Fruit fly (Drosophila melanogaster) whole organism, embryonic: ENCODE measurements around the gene dgrn.

Source experiments
- BEAF-32 ChIP-seq: fragments of 200-800 bp; sonication (Bioruptor generic); optimal IDR thresholded peaks from 3 replicates; lab custom pipeline; 2017; ENCODE audit warnings: missing biosample characterization, missing genetic modification characterization, mild to moderate bottlenecking, moderate library complexity, missing genetic modification reagents
- CG10565 ChIP-seq: fragments of 200-800 bp; sonication (Bioruptor generic); optimal IDR thresholded peaks from 3 replicates; lab custom pipeline; 2016; ENCODE audit warnings: missing biosample characterization, mild to moderate bottlenecking, missing genetic modification characterization
- CG11085 ChIP-seq: fragments of 200-800 bp; sonication (Bioruptor generic); IDR thresholded peaks from 2 replicates; pipeline ENCODE4 v1.3.6; 2022; ENCODE audit warnings: missing biosample characterization, missing genetic modification characterization
- CG12071 ChIP-seq: fragments of 200-800 bp; sonication (Bioruptor generic); optimal IDR thresholded peaks from 3 replicates; lab custom pipeline; 2018; ENCODE audit warnings: missing biosample characterization, mild to moderate bottlenecking, missing genetic modification characterization
- CG12155 ChIP-seq: fragments of 200-800 bp; sonication (Bioruptor generic); optimal IDR thresholded peaks from 3 replicates; lab custom pipeline; 2016; ENCODE audit warnings: missing biosample characterization, missing genetic modification characterization
- CG12659 ChIP-seq: fragments of 200-800 bp; sonication (Bioruptor generic); optimal IDR thresholded peaks from 3 replicates; lab custom pipeline; 2017; ENCODE audit warnings: mild to moderate bottlenecking, missing biosample characterization, missing genetic modification reagents, missing genetic modification characterization
- CG13424 ChIP-seq: fragments of 200-800 bp; sonication (Bioruptor generic); optimal IDR thresholded peaks from 2 replicates; lab custom pipeline; 2019; ENCODE audit warnings: missing biosample characterization, mild to moderate bottlenecking, missing genetic modification characterization, moderate library complexity
- CG13624 ChIP-seq: fragments of 200-800 bp; sonication (Bioruptor generic); optimal IDR thresholded peaks from 2 replicates; lab custom pipeline; 2016; ENCODE audit warnings: missing biosample characterization, missing genetic modification characterization
- CG1529 ChIP-seq: fragments of 200-800 bp; sonication (Bioruptor generic); optimal IDR thresholded peaks from 3 replicates; lab custom pipeline; 2018; ENCODE audit warnings: missing biosample characterization, missing genetic modification characterization
- CG15696 ChIP-seq: fragments of 200-800 bp; sonication (Bioruptor generic); optimal IDR thresholded peaks from 2 replicates; lab custom pipeline; 2019; ENCODE audit warnings: missing biosample characterization, mild to moderate bottlenecking, missing genetic modification characterization, moderate library complexity
- CG17186 ChIP-seq: fragments of 200-800 bp; sonication (Bioruptor generic); optimal IDR thresholded peaks from 3 replicates; lab custom pipeline; 2017; ENCODE audit warnings: missing biosample characterization, missing genetic modification reagents, missing genetic modification characterization
- CG1792 ChIP-seq: fragments of 200-800 bp; sonication (Bioruptor generic); optimal IDR thresholded peaks from 2 replicates; lab custom pipeline; 2016; ENCODE audit warnings: missing biosample characterization, missing genetic modification characterization
- CG2116 ChIP-seq: fragments of 200-800 bp; sonication (Bioruptor generic); optimal IDR thresholded peaks from 3 replicates; lab custom pipeline; 2018; ENCODE audit warnings: missing biosample characterization, mild to moderate bottlenecking, missing genetic modification characterization
- CG30020 ChIP-seq: fragments of 200-800 bp; optimal IDR thresholded peaks from 2 replicates; lab custom pipeline; 2019; ENCODE audit warnings: missing biosample characterization, mild to moderate bottlenecking, missing genetic modification characterization, moderate library complexity
- CG31224 ChIP-seq: fragments of 200-800 bp; sonication (Bioruptor generic); IDR thresholded peaks from 2 replicates; pipeline ENCODE4 v1.3.6; 2022; ENCODE audit warnings: missing biosample characterization, missing genetic modification characterization
- CG32772 ChIP-seq: fragments of 200-800 bp; sonication (Bioruptor generic); IDR thresholded peaks from 2 replicates; pipeline ENCODE4 v1.3.6; 2022; ENCODE audit warnings: missing biosample characterization, missing genetic modification characterization
- CG3281 ChIP-seq: fragments of 200-800 bp; sonication (Bioruptor generic); optimal IDR thresholded peaks from 3 replicates; lab custom pipeline; 2017; ENCODE audit warnings: missing biosample characterization, mild to moderate bottlenecking, missing genetic modification characterization
- CG3847 ChIP-seq: fragments of 200-800 bp; sonication (Bioruptor generic); IDR thresholded peaks from 2 replicates; pipeline ENCODE4 v1.3.6; 2022; ENCODE audit warnings: missing biosample characterization, missing genetic modification characterization
- CG8359 ChIP-seq: fragments of 200-800 bp; sonication (Bioruptor generic); optimal IDR thresholded peaks from 2 replicates; lab custom pipeline; 2017; ENCODE audit warnings: missing biosample characterization, mild to moderate bottlenecking, missing genetic modification characterization, borderline replicate concordance
- Dip2 ChIP-seq: fragments of 200-800 bp; sonication (Bioruptor generic); IDR thresholded peaks from 2 replicates; pipeline ENCODE4 v1.3.6; 2022; ENCODE audit warnings: missing biosample characterization, missing genetic modification characterization
- Doc3 ChIP-seq: fragments of 200-800 bp; sonication (Bioruptor generic); IDR thresholded peaks from 3 replicates; pipeline ENCODE4 v1.3.6; 2022; ENCODE audit warnings: missing biosample characterization, missing genetic modification characterization; ENCODE audit not compliant: partially characterized antibody
- Drgx ChIP-seq: fragments of 200-800 bp; sonication (Bioruptor generic); IDR thresholded peaks from 2 replicates; pipeline ENCODE4 v1.3.6; 2022; ENCODE audit warnings: missing biosample characterization, missing genetic modification characterization
- E2f2 ChIP-seq: fragments of 200-800 bp; sonication (Bioruptor generic); IDR thresholded peaks from 2 replicates; pipeline ENCODE4 v1.3.6; 2022; ENCODE audit warnings: missing biosample characterization, missing genetic modification characterization
- Fer2 ChIP-seq: fragments of 200-800 bp; sonication (Bioruptor generic); optimal IDR thresholded peaks from 2 replicates; lab custom pipeline; 2018; ENCODE audit warnings: missing biosample characterization, mild to moderate bottlenecking, missing genetic modification characterization, moderate library complexity
- HLHmδ ChIP-seq: fragments of 200-800 bp; sonication (Bioruptor generic); optimal IDR thresholded peaks from 2 replicates; lab custom pipeline; 2018; ENCODE audit warnings: missing biosample characterization, mild to moderate bottlenecking, missing genetic modification characterization, moderate library complexity
- MTF-1 ChIP-seq: fragments of 200-800 bp; sonication (Bioruptor generic); optimal IDR thresholded peaks from 2 replicates; lab custom pipeline; 2018; ENCODE audit warnings: missing biosample characterization, mild to moderate bottlenecking, missing genetic modification characterization, borderline replicate concordance
- Meics ChIP-seq: fragments of 200-800 bp; sonication (Bioruptor generic); optimal IDR thresholded peaks from 2 replicates; lab custom pipeline; 2017; ENCODE audit warnings: missing biosample characterization, mild to moderate bottlenecking, missing genetic modification characterization
- NFAT ChIP-seq: fragments of 200-800 bp; sonication (Bioruptor generic); IDR thresholded peaks from 2 replicates; pipeline ENCODE4 v1.3.6; 2022; ENCODE audit warnings: missing biosample characterization, missing genetic modification characterization
- Oaz ChIP-seq: fragments of 200-800 bp; sonication (Bioruptor generic); IDR thresholded peaks from 2 replicates; pipeline ENCODE4 v1.3.6; 2022; ENCODE audit warnings: missing biosample characterization, missing genetic modification characterization
- Oli ChIP-seq: fragments of 200-800 bp; sonication (Bioruptor generic); optimal IDR thresholded peaks from 2 replicates; lab custom pipeline; 2018; ENCODE audit warnings: missing biosample characterization, mild to moderate bottlenecking, missing genetic modification characterization, moderate library complexity
- PHDP ChIP-seq: fragments of 200-800 bp; sonication (Bioruptor generic); optimal IDR thresholded peaks from 3 replicates; lab custom pipeline; 2018; ENCODE audit warnings: missing biosample characterization, mild to moderate bottlenecking, missing genetic modification characterization, moderate library complexity
- Poxn ChIP-seq: fragments of 200-800 bp; sonication (Bioruptor generic); IDR thresholded peaks from 2 replicates; pipeline ENCODE4 v1.3.6; 2022; ENCODE audit warnings: missing biosample characterization, missing genetic modification characterization
- Taf1 ChIP-seq: fragments of 200-800 bp; sonication (Bioruptor generic); IDR thresholded peaks from 2 replicates; pipeline ENCODE4 v1.3.6; 2022; ENCODE audit warnings: missing biosample characterization, missing genetic modification characterization
- ac ChIP-seq: fragments of 200-800 bp; sonication (Bioruptor generic); optimal IDR thresholded peaks from 3 replicates; lab custom pipeline; 2017; ENCODE audit warnings: missing biosample characterization, mild to moderate bottlenecking, missing genetic modification characterization
- chm ChIP-seq: fragments of 200-800 bp; sonication (Bioruptor generic); IDR thresholded peaks from 2 replicates; pipeline ENCODE4 v1.3.6; 2022; ENCODE audit warnings: missing biosample characterization, missing genetic modification characterization
- croc ChIP-seq: fragments of 200-800 bp; sonication (Bioruptor generic); conservative IDR thresholded peaks from 3 replicates; pipeline ENCODE4 v1.3.6; 2022; ENCODE audit warnings: missing biosample characterization, missing genetic modification characterization
- danr ChIP-seq: fragments of 200-800 bp; sonication (Bioruptor generic); IDR thresholded peaks from 2 replicates; pipeline ENCODE4 v1.3.6; 2022; ENCODE audit warnings: missing biosample characterization, missing genetic modification characterization
- dpn ChIP-seq, 2 experiments: fragments of 200-800 bp; sonication (Bioruptor generic); optimal IDR thresholded peaks; 3 replicates each; lab custom pipeline; 2016; ENCODE audit warnings: missing biosample characterization in 2 of 2, missing genetic modification characterization in 2 of 2
- esg ChIP-seq: fragments of 200-800 bp; sonication (Bioruptor generic); conservative IDR thresholded peaks from 2 replicates; pipeline ENCODE4 v1.3.6; 2022; ENCODE audit warnings: missing biosample characterization, missing genetic modification characterization
- eyg ChIP-seq: fragments of 200-800 bp; sonication (Bioruptor generic); optimal IDR thresholded peaks from 3 replicates; lab custom pipeline; 2016; ENCODE audit warnings: missing biosample characterization, missing genetic modification characterization
- fu2 ChIP-seq: fragments of 200-800 bp; sonication (Bioruptor generic); optimal IDR thresholded peaks from 2 replicates; lab custom pipeline; 2016; ENCODE audit warnings: missing biosample characterization, missing genetic modification characterization
- gfzf ChIP-seq: fragments of 200-800 bp; sonication (Bioruptor generic); optimal IDR thresholded peaks from 2 replicates; lab custom pipeline; 2016; ENCODE audit warnings: missing biosample characterization, mild to moderate bottlenecking, missing genetic modification characterization, moderate library complexity
- gsb-n ChIP-seq: fragments of 200-800 bp; sonication (Bioruptor generic); optimal IDR thresholded peaks from 3 replicates; lab custom pipeline; 2018; ENCODE audit warnings: missing biosample characterization, mild to moderate bottlenecking, missing genetic modification characterization
- mld ChIP-seq: fragments of 200-800 bp; sonication (Bioruptor generic); IDR thresholded peaks from 3 replicates; pipeline ENCODE4 v1.3.6; 2022; ENCODE audit warnings: missing biosample characterization, missing genetic modification characterization; ENCODE audit not compliant: partially characterized antibody
- p53 ChIP-seq: fragments of 200-800 bp; sonication (Bioruptor generic); optimal IDR thresholded peaks from 2 replicates; lab custom pipeline; 2016; ENCODE audit warnings: missing biosample characterization, missing genetic modification characterization
- prd ChIP-seq, 3 experiments: fragments of >200 bp in 2 of 3; fragments of 200-800 bp in 1 of 3; sonication (Bioruptor generic) in 1 of 3; optimal IDR thresholded peaks in 2 of 3; IDR thresholded peaks in 1 of 3; 2 replicates in 2 of 3; 3 replicates in 1 of 3; pipeline versions ENCODE4 v1.3.6 to Lab custom; 2017 to 2022; ENCODE audit warnings: missing biosample characterization in 1 of 3, missing genetic modification characterization in 1 of 3
- repo ChIP-seq: fragments of 200-800 bp; sonication (Bioruptor generic); optimal IDR thresholded peaks from 2 replicates; lab custom pipeline; 2016; ENCODE audit warnings: missing biosample characterization, missing genetic modification characterization
- ssp ChIP-seq: fragments of 200-800 bp; sonication (Bioruptor generic); IDR thresholded peaks from 2 replicates; pipeline ENCODE4 v1.3.6; 2022; ENCODE audit warnings: missing biosample characterization, missing genetic modification characterization
- twi ChIP-seq: fragments of 200-800 bp; optimal IDR thresholded peaks from 2 replicates; lab custom pipeline; 2019; ENCODE audit warnings: missing biosample characterization, mild to moderate bottlenecking, missing genetic modification characterization, moderate library complexity

dgrn gene

DNA sequence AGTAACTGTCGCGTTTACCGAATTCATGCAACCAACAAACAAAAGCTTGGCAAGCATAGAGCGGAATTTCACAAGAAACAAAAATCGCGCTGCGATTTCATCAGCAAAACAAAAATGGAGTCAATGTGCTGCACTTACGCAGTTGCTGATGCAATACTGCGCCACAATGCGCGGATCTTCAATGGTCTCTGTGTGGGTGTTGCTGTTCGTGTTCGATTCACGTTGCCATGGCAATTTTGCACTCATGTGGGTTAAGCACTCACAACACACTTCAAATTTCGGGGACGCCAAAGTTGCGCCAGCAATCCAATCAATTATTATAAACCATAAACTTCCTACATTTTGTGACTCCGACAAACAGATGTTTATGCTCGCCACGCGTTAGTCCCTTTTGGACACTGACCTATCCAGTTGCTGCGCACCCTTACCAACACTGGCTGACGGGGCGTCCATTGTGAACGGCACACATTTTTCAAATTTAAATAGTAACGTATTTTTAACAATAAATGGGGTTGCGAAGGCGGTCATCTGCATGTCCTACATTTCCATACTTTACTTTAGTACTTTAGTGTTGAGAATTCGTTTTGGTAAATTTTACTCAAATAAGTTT, 37.7 kb downstream of the dgrn start, which contains the start of gene CG2017 (continued):
- TF ChIP-seq CG12071 (GFP tag; lab: Kevin White, UChicago) (no peak), PHDP (tag; lab: Kevin White, UChicago) (peak; percentile 30), CG10565 (no peak), p53 (GFP tag; lab: Kevin White, UChicago) (peak; percentile 67), CG17186 (GFP tag; lab: Kevin White, UChicago) (peak; percentile 89), Meics (GFP tag; lab: Kevin White, UChicago) (peak; percentile 32), esg (GFP tag; lab: Robert Waterston, UW) (no peak), CG30020 (tag; lab: Kevin White, UChicago) (no peak), BEAF-32 (GFP tag; lab: Kevin White, UChicago) (peak; percentile 50), HLHmδ (GFP tag; lab: Kevin White, UChicago) (no peak), CG15696 (no peak), CG3281 (GFP tag; lab: Kevin White, UChicago) (no peak), Drgx (GFP tag; lab: Robert Waterston, UW) (no peak), CG8359 (GFP tag; lab: Kevin White, UChicago) (no peak), Dip2 (GFP tag; lab: Robert Waterston, UW) (no peak), CG12155 (GFP tag; lab: Kevin White, UChicago) (peak; percentile 51), CG1792 (GFP tag; lab: Kevin White, UChicago) (peak; percentile 42), Doc3 (GFP tag; lab: Robert Waterston, UW) (no peak), E2f2 (peak; percentile 85), Oli (tag; lab: Kevin White, UChicago) (no peak), prd (optimal IDR thresholded peaks at IDR 0.05; lab: Kevin White, UChicago) (no peak), prd (GFP tag; IDR thresholded peaks at IDR 0.05; lab: Robert Waterston, UW) (no peak), CG12659 (GFP tag; lab: Kevin White, UChicago) (peak; percentile 46), chm (GFP tag; lab: Robert Waterston, UW) (no peak), NFAT (GFP tag; lab: Robert Waterston, UW) (peak; percentile 65; the same call in 1 of the 2 replicates), dpn (GFP tag; optimal IDR thresholded peaks at IDR 0.05; lab: Kevin White, UChicago) (peak; percentile 56), twi (tag; lab: Kevin White, UChicago) (peak; percentile 75), croc (GFP tag; lab: Robert Waterston, UW) (no peak; the same call in 2 of the 3 replicates), CG31224 (GFP tag; lab: Robert Waterston, UW) (0 out of 2 replicates have a peak, but pooled peaks have one; percentile 17), danr (no peak), gfzf (GFP tag; lab: Kevin White, UChicago) (peak; percentile 92), CG2116 (GFP tag; lab: Kevin White, UChicago) (peak; percentile 76), ac (no peak), CG3847 (peak; percentile 85), CG13624 (GFP tag; lab: Kevin White, UChicago) (peak; percentile 69), fu2 (GFP tag; lab: Kevin White, UChicago) (peak; percentile 24), Poxn (GFP tag; lab: Robert Waterston, UW) (no peak), mld (GFP tag; lab: Robert Waterston, UW) (no peak), Taf1 (GFP tag; lab: Robert Waterston, UW) (no peak), Oaz (GFP tag; lab: Robert Waterston, UW) (no peak), CG13424 (tag; lab: Kevin White, UChicago) (no peak), CG32772 (no peak), eyg (peak; percentile 2), Fer2 (tag; lab: Kevin White, UChicago) (no peak), CG11085 (GFP tag; lab: Robert Waterston, UW) (no peak; the same call in 1 of the 2 replicates), repo (peak; percentile 33), gsb-n (tag; lab: Kevin White, UChicago) (peak; percentile 42), MTF-1 (GFP tag; lab: Kevin White, UChicago) (no peak), CG1529 (GFP tag; lab: Kevin White, UChicago) (no peak), ssp (no peak)
